Worm (Caenorhabditis elegans) whole organism, midembryonic: ENCODE results near the gene F10E7.6.

Experiments
- T22C8.4 ChIP-seq: fragments of 200-800 bp; sonication (Bioruptor generic); IDR thresholded peaks from 2 replicates; pipeline ENCODE4 v1.3.6; 2022; ENCODE audit warnings: missing genetic modification characterization, missing compliant biosample characterization
- cog-1 ChIP-seq: sonication (generic microtip); optimal IDR thresholded peaks from 2 replicates; lab custom pipeline; 2016; ENCODE audit warnings: missing genetic modification characterization, missing compliant biosample characterization
- flt-1 ChIP-seq: fragments of 200-800 bp; sonication (Bioruptor generic); IDR thresholded peaks from 2 replicates; pipeline ENCODE4 v1.3.6; 2022; ENCODE audit warnings: missing genetic modification characterization, missing compliant biosample characterization
- klf-2 ChIP-seq: fragments of 200-800 bp; sonication (Bioruptor generic); conservative IDR thresholded peaks from 2 replicates; pipeline ENCODE4 v1.3.6; 2022; ENCODE audit warnings: missing genetic modification reagents, missing genetic modification characterization, missing compliant biosample characterization
- med-1 ChIP-seq: sonication (generic microtip); optimal IDR thresholded peaks from 2 replicates; lab custom pipeline; 2017; ENCODE audit warnings: missing genetic modification characterization, mild to moderate bottlenecking, missing compliant biosample characterization, antibody characterized with exemption, missing genetic modification reagents; ENCODE audit not compliant: insufficient read depth
- ref-1 ChIP-seq: fragments of 200-800 bp; sonication (Bioruptor generic); conservative IDR thresholded peaks from 2 replicates; pipeline ENCODE4 v1.3.6; 2022; ENCODE audit warnings: missing genetic modification reagents, missing genetic modification characterization, missing compliant biosample characterization
- tab-1 ChIP-seq: fragments of 200-800 bp; sonication (Bioruptor generic); IDR thresholded peaks from 2 replicates; pipeline ENCODE4 v1.3.6; 2022; ENCODE audit warnings: missing genetic modification characterization, missing compliant biosample characterization
- ztf-23 ChIP-seq: fragments of 200-800 bp; sonication (Bioruptor generic); IDR thresholded peaks from 2 replicates; pipeline ENCODE4 v1.3.6; 2022; ENCODE audit warnings: missing genetic modification reagents, missing genetic modification characterization, missing compliant biosample characterization
- ztf-29 ChIP-seq: fragments of 200-800 bp; sonication (Bioruptor generic); IDR thresholded peaks from 2 replicates; pipeline ENCODE4 v1.3.6; 2022; ENCODE audit warnings: missing genetic modification reagents, missing genetic modification characterization, missing compliant biosample characterization

DNA sequence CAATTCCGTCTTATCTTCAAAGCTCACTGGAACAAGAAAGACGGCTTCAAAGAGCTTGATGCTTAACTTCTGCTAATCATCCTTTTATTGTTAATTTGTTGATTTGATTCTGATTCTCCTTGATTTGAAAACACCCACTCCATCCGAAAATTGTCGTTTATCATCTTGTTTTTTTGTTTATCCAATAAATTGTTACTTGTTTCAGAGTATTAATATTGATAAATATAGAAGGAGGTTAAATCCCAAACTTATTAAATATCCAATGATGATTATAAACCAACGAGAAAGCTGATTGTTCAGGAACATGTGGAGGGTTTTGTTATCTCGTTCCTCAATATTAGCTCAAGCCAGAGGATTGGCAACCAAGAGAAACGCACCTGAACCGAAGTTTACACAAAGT, at the start of gene F10E7.6:
- TF ChIP-seq flt-1 (GFP tag; lab: Robert Waterston, UW), result no peak
- no peak for TF ChIP-seq klf-2
- TF ChIP-seq ref-1 (GFP tag; lab: Robert Waterston, UW), result no peak
- no peak for TF ChIP-seq tab-1 (GFP tag; lab: Robert Waterston, UW)
- TF ChIP-seq T22C8.4 (GFP tag; lab: Robert Waterston, UW), result no peak
- TF ChIP-seq ztf-23, result no peak
- TF ChIP-seq ztf-29 (GFP tag; lab: Robert Waterston, UW), result no peak
- no peak for TF ChIP-seq med-1 (GFP tag; lab: Kevin White, UChicago)
- TF ChIP-seq cog-1 (tag; lab: Kevin White, UChicago), result no peak
